Worm (Caenorhabditis elegans): ENCODE data around the gene ZC404.15.

ZC404.15 gene

DNA sequence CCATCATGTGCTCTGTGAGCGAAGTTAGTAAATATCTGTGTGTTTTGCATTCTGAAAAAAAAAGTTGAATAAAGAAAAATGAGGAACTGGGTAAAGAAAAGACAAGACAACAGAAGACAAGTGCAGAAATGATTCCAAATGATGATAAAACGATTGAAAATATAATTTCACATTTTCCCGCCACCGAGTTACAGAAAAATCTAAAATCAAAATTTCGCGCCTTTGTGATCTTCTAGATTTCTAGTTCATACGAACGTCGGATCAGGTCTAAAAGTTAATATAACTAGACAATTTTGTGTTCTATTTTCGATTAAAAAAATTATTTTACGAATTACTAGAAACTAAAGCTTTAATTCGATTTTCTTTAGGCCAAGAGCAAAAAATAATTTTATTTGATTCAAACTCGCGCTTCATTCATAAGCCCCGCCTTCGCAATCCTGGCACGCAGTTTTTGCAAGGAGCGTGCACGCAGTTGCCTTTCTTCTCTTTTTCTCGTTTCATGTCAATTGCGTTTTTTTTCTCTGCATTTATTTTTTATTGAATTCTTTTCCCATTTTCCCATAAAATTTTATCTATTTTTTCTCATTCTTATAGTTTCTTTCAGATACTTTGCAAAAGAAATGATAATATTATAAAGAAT, 4.7 kb downstream of the ZC404.15 start, which contains the start of the genes spn-4 and spe-39 (continued):
- TF ChIP-seq dmd-4 (tag; optimal IDR thresholded peaks at IDR 0.05), result no peak
- TF ChIP-seq lin-13 (GFP tag; optimal IDR thresholded peaks at IDR 0.05), result peak; percentile 64
- TF ChIP-seq Y55F3AM.14 (GFP tag; optimal IDR thresholded peaks at IDR 0.05), result no peak
- peak; percentile 25 for TF ChIP-seq ztf-11 (tag; optimal IDR thresholded peaks at IDR 0.05)
- peak in 1 of 2 experiments; percentile 10 for TF ChIP-seq mdl-1 (tag; optimal IDR thresholded peaks at IDR 0.05)
- TF ChIP-seq ama-1 (optimal IDR thresholded peaks at IDR 0.05), result no peak
- no peak for TF ChIP-seq nhr-237 (tag; optimal IDR thresholded peaks at IDR 0.05)
- TF ChIP-seq elt-1 (tag; optimal IDR thresholded peaks at IDR 0.05), result no peak
- no peak for TF ChIP-seq elt-3 (tag; optimal IDR thresholded peaks at IDR 0.05)
- TF ChIP-seq sem-4 (tag; optimal IDR thresholded peaks at IDR 0.05), result peak; percentile 62
- no peak for TF ChIP-seq ceh-82 (tag; optimal IDR thresholded peaks at IDR 0.05)
- TF ChIP-seq unc-55 (GFP tag; optimal IDR thresholded peaks at IDR 0.05), result peak; percentile 90
- TF ChIP-seq skn-1 (tag; optimal IDR thresholded peaks at IDR 0.05), result no peak
- no peak for TF ChIP-seq nhr-12 (tag; optimal IDR thresholded peaks at IDR 0.05)
- TF ChIP-seq R02D3.7 (tag; optimal IDR thresholded peaks at IDR 0.05), result peak; percentile 45

DNA sequence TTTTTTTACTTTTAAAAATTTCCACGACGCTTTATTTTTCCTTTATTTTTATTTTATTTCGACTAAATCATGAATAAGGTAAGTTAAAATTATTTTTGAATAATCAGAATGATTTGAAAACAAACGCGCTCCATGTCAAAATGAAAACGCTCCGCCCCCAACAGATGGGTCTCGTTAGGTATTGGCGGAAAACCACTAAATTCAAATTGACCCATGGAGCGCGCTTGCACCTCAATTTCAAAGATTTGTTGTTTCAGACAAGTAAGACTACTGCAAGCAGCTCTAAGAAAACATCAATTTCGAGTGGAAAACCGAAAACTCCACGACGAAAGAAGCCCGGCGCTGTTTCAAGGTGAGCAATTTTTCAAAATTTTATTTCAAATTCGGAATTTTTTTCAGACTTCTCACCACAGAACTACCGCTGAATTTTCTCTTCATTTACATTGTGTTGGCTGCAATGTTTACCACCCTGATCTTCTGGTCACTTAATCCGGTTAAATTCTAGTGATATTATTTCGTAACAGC, 7.7 kb downstream of the ZC404.15 start, which contains the start of gene ZC404.2:
Gene ZC404.2, plus strand, starts transcription at position 47 of the 525 bp plus-strand sequence.
- no peak for TF ChIP-seq nhr-21 (tag; optimal IDR thresholded peaks at IDR 0.05)
- no peak for TF ChIP-seq elt-1 (tag; optimal IDR thresholded peaks at IDR 0.05)
- no peak for TF ChIP-seq alr-1 (tag; optimal IDR thresholded peaks at IDR 0.05)
- no peak for TF ChIP-seq sma-9 (GFP tag; optimal IDR thresholded peaks at IDR 0.05)
- no peak for TF ChIP-seq sma-9 (tag; optimal IDR thresholded peaks at IDR 0.05)
- TF ChIP-seq crh-2 (tag; optimal IDR thresholded peaks at IDR 0.05), result no peak

DNA sequence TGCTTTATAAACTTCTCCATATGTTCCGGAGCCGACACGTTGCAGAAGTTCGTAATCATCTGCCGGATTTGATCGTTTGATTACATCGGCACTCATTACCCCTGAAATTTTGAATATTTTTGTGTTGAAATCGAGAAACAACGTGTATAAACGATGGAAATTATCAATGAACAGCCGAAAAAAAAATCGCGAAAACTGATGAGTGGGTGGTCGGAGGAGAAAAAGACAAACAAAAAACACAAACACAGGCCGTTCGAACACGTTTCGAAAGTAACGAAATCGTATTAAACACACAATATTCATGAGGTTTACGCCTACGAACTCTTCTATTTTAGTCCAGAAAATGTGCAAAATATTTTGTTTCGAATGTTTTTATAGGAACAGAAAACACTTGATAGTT, 12.3 kb downstream of the ZC404.15 start, which contains the start of gene gck-2:
Gene gck-2, minus strand, starts transcription at position 101 of the 400 bp plus-strand sequence.
- TF ChIP-seq egl-27 (tag; optimal IDR thresholded peaks at IDR 0.05) (no peak), nhr-12 (tag; optimal IDR thresholded peaks at IDR 0.05) (no peak), zag-1 (tag; optimal IDR thresholded peaks at IDR 0.05) (no peak), alr-1 (tag; optimal IDR thresholded peaks at IDR 0.05) (no peak)

DNA sequence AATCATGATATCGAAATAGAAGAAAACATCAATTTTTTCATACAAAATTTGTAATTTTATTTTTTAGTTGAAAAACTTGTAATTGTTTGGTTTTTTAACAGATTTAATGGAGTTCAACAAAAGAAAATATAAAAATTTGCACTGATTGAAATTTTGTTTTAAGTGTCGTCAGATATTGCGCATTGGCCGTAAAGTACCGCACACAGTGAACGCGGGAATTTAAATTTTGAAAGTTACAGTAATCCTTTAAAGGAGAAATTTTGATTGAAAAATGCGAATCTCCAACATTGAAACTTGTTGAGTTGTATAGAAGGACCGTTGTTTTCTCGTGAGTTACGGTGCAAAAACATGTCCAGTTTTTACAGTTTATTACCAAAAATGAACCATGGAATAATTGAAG, 12.7 kb downstream of the ZC404.15 start:
- TF ChIP-seq peb-1 (tag; optimal IDR thresholded peaks at IDR 0.05) (no peak), F13H6.1 (tag; optimal IDR thresholded peaks at IDR 0.05) (no peak), lsy-2 (tag; optimal IDR thresholded peaks at IDR 0.05) (peak in 1 of 2 experiments; percentile 27)

DNA sequence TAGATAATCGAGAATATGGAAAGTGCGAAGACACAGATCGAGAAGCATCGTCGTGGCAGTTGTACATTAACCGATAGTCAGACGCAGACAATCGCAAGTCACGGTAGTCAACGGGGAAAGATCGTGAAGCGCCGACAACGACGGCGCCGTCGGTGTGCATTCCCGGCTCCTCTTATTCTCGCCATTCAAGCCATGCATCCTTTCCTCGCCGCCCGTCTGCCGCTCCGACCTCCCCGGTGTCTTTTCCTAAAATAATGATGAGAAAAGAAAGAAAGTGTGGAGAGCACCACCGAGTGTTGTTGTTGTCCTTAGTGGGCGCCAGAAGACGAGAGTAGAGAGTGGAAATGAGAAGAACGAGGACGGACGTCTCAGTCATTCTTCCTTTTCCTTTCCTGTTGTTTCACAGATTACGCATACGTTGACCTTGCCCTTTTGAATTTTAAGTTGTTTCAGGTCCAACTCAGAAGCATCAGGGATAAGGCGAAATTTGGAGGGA, 13.5 kb downstream of the ZC404.15 start, which contains the start of gene ZC404.1:
Gene ZC404.1, plus strand, starts transcription at position 446 of the 496 bp plus-strand sequence.
- TF ChIP-seq snpc-4 (tag; optimal IDR thresholded peaks at IDR 0.05) (peak; percentile 62), nhr-129 (tag; optimal IDR thresholded peaks at IDR 0.05) (peak; percentile 6), ceh-16 (tag; optimal IDR thresholded peaks at IDR 0.05) (peak; percentile 27), unc-55 (GFP tag; optimal IDR thresholded peaks at IDR 0.05) (peak; percentile 38), ceh-82 (tag; optimal IDR thresholded peaks at IDR 0.05) (no peak), nhr-77 (tag; optimal IDR thresholded peaks at IDR 0.05) (no peak), F13H6.1 (tag; optimal IDR thresholded peaks at IDR 0.05) (peak; percentile 34)

DNA sequence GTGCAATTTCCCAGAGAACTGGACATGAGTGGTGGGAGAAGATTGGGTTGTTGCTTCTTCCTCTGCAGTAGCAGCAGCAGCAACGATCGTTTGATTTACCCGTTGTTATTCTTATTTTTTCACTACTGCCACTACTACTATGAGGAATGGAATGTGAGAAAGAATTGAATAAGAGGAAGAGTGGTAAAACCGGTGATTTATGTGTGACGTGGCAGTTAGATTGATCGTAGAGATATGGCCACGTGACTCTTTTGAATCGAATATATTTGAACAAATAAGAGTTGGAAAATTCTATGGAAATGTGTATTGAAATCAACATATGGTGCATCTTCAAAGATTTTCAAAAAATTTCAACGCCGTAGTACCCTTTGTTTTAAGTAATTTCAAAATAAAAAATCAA, 16.0 kb downstream of the ZC404.15 start:
- peak; percentile 83 for TF ChIP-seq crh-2 (tag; optimal IDR thresholded peaks at IDR 0.05)
- TF ChIP-seq C34F6.9 (tag; optimal IDR thresholded peaks at IDR 0.05), result peak; percentile 7
- no peak for TF ChIP-seq unc-62 (GFP tag; optimal IDR thresholded peaks at IDR 0.05)
- no peak for TF ChIP-seq ztf-11 (tag; optimal IDR thresholded peaks at IDR 0.05)

All from whole organism, L2 larva.